Fruit fly (Drosophila melanogaster): ENCODE results near the gene Kat60.

The Kat60 gene

DNA sequence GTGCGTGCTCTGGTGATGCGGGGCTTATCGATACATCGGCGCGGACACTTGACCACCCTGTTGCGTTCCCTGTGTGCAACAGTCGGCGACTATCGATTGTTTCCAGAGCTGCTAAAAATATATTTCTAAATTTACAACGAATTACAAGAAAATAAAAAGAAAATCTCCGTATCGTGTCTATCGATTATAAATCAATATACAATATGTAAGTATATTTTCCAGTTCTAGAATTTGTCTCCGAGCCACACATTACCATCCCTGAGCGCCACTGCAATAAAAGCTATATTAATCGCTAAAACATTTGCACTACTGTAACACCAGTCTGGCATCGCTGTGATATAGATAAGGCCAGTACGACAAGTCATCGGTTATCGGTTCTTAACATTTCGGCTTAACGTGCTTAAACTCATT lies at the start of gene Kat60, which contains the start of gene Mms19:
Gene Kat60 (minus strand): TSS at position 13 of the 411 bp plus-strand sequence.
Gene Mms19 (plus strand): TSS at position 347 of the 411 bp plus-strand sequence.
- TF ChIP-seq ttk (optimal IDR thresholded peaks at IDR 0.05) (no peak), insv (optimal IDR thresholded peaks at IDR 0.05) (no peak), psq (optimal IDR thresholded peaks at IDR 0.05) (no peak), h (optimal IDR thresholded peaks at IDR 0.05) (no peak), Myc (optimal IDR thresholded peaks at IDR 0.05) (no peak), Sin3A (optimal IDR thresholded peaks at IDR 0.05) (no peak)

DNA sequence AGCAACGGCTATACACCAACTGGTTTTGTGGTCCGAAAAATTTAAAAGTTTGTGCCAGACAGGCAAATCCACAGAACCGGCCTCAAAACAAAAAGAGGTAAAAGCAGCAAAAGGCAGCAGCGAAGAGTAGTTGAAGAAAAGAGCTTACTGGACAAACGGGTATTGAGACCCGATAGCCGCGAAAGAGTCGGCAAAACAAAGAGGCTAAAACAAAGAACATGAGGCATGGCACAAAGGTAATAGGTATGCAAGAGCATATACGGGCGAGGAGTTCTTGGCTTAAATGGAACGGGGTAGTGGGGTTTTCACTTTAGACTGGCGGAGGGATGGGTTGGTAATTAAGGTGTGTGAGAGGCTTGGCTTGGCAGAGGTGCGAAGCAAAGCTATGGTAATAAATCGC lies 49.1 kb upstream of the Kat60 start:
- TF ChIP-seq insv (optimal IDR thresholded peaks at IDR 0.05): no peak
- TF ChIP-seq ttk (optimal IDR thresholded peaks at IDR 0.05): no peak
- TF ChIP-seq Myc (optimal IDR thresholded peaks at IDR 0.05): no peak
- no peak for TF ChIP-seq psq (optimal IDR thresholded peaks at IDR 0.05)
- TF ChIP-seq Sin3A (optimal IDR thresholded peaks at IDR 0.05): no peak
- TF ChIP-seq h (optimal IDR thresholded peaks at IDR 0.05): no peak

DNA sequence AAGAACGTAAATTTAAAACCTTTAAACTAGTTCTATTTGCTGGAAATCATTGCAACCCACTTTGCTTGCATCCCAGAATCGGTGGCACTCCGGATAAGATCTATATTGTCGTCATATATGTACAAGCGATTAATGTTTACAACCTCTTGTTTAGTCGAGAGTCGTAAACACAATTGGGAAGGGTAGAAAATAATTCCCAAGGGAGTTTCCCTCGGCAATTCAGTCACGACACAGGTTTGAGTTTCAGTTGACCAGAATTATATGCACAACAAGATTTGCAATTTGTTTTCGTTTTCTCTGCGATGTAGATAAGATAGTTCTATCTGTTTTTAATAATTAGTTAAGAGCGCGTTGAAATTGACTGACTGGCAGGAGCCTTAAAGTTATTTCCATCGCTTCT lies 48.4 kb upstream of the Kat60 start:
- TF ChIP-seq psq (optimal IDR thresholded peaks at IDR 0.05) (no peak), Myc (optimal IDR thresholded peaks at IDR 0.05) (no peak), Sin3A (optimal IDR thresholded peaks at IDR 0.05) (no peak), ttk (optimal IDR thresholded peaks at IDR 0.05) (no peak)

DNA sequence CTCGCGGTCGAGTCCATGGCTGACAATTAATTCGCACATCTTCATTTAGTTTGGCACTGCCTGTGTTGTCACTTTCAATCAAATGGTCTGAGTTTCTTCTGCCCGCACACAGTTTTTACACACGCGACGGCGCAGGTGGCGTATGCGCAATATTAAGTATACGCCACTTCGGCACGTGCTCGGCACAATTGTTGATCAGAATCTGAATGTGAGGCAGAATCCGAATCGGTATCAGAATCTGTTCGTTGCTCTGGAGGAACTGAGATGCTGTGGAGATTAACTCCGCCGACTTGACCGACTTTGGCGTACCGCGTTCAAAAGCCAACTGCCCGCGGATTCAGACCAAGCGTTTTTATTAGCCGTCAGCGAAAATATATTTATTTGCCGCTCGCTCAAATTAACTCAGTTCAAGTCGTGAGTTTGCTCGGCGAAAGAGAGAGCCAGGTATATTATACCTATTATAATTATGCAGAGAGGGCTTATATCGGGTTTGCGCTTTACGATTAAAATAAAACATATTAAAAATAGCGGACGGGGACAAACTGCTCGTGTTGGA lies 47.7 kb upstream of the Kat60 start:
- TF ChIP-seq ttk (optimal IDR thresholded peaks at IDR 0.05) (no peak), psq (optimal IDR thresholded peaks at IDR 0.05) (no peak), Sin3A (optimal IDR thresholded peaks at IDR 0.05) (no peak), insv (optimal IDR thresholded peaks at IDR 0.05) (no peak), h (optimal IDR thresholded peaks at IDR 0.05) (no peak), Myc (optimal IDR thresholded peaks at IDR 0.05) (no peak)

DNA sequence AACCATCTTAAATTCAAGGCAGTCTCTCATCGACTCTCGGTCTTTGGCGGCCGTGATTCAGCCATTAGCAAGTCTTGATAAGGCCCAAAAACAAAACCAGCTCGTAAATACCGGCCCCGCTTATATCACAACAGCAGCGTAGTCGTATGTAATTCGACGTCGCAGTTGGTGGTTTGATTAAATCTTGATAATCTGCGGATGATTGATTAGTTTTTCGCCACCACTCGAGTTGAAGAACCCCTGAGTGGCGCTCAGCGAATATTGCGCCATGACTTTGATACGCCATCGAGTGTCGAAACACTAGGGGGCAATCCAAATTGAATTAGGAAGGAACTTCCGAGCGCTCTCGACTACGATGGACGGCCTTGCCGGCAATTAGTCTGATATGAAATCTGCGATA lies 46.6 kb upstream of the Kat60 start:
- no peak for TF ChIP-seq h (optimal IDR thresholded peaks at IDR 0.05)
- no peak for TF ChIP-seq ttk (optimal IDR thresholded peaks at IDR 0.05)
- no peak for TF ChIP-seq psq (optimal IDR thresholded peaks at IDR 0.05)
- TF ChIP-seq insv (optimal IDR thresholded peaks at IDR 0.05): no peak

DNA sequence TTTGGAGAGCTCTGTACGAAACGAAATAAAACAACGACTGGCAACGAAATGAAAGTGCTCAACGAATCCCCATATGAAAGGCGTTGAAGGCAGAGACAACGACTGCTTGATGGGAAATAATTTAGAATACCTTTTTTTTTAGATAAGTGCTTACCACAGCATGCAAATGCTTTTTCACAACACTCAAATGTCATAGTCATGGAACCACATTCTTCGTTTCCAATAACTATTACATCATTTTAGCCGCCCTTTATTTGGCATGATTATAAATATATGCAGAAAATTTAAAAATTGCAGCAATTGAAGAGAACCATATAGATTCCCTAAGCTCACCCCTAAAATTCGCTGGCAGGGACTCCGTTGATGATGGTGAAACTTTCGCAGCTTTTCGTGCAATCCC lies 45.7 kb upstream of the Kat60 start, which contains the start of gene CG31538:
Gene CG31538 (minus strand): TSS at position 101 of the 400 bp plus-strand sequence.
- no peak for TF ChIP-seq psq (optimal IDR thresholded peaks at IDR 0.05)
- TF ChIP-seq ttk (optimal IDR thresholded peaks at IDR 0.05): no peak
- no peak for TF ChIP-seq Sin3A (optimal IDR thresholded peaks at IDR 0.05)
- TF ChIP-seq h (optimal IDR thresholded peaks at IDR 0.05): no peak
- TF ChIP-seq Myc (optimal IDR thresholded peaks at IDR 0.05): no peak
- TF ChIP-seq insv (optimal IDR thresholded peaks at IDR 0.05): no peak

DNA sequence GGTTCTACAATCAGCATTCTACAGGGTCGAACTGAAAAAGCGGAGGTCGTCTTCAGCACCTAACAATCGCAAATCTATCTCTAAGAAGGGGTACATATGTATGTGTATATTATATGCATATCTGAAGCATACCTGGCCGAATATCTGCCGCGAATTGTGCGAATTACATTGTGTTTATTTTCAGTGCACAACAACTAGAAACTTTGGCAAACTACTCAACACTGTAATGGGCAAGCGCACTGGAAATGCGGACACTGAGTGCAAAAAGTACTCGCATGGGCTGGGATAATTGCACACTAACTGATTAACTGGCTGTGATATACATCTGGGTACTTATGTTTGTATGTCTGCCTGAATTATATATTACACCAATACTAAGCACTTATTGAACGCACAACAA lies 38.8 kb upstream of the Kat60 start:
- TF ChIP-seq Sin3A (optimal IDR thresholded peaks at IDR 0.05): no peak
- TF ChIP-seq Myc (optimal IDR thresholded peaks at IDR 0.05): no peak
- no peak for TF ChIP-seq psq (optimal IDR thresholded peaks at IDR 0.05)
- no peak for TF ChIP-seq h (optimal IDR thresholded peaks at IDR 0.05)
- TF ChIP-seq insv (optimal IDR thresholded peaks at IDR 0.05): no peak
- TF ChIP-seq ttk (optimal IDR thresholded peaks at IDR 0.05): no peak

DNA sequence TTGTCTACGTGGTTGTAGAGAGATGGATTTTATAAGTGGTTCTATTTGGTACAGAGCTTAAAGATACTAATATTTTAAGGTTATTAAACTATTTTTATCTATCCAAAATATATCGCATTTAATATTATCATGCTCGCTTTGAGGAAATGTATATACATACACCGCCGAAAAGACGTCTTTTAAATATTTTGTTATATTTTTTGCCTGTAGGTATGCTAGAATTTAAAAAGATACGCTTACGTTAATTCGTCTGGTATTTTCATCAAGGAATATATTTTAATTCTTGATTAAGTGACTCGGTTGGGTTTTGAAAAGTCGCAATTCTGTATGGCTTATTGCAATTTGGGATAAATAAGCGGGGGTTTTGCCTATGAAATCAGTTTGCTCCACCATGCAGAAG lies 36.5 kb upstream of the Kat60 start:
- TF ChIP-seq psq (optimal IDR thresholded peaks at IDR 0.05) (no peak), Myc (optimal IDR thresholded peaks at IDR 0.05) (no peak), insv (optimal IDR thresholded peaks at IDR 0.05) (no peak), Sin3A (optimal IDR thresholded peaks at IDR 0.05) (no peak), ttk (optimal IDR thresholded peaks at IDR 0.05) (no peak), h (optimal IDR thresholded peaks at IDR 0.05) (no peak)

DNA sequence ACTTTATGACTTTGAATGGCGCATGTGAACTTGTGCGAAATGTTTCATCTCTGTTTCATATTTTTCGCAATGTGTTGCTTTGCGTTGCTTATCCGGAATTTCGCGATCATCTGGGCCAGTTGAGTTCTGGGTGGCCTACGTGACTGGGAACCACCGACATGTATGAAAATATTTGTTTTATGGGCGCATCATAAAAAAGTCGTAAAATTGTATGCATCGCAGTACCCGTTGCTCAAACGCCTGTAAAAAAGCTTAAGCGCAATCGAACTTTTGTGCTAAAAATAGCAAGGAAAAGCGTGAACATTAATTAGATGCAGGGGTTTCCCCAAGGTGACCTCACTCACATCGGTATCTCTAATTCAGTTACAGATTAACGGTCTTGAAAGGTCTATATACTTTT lies 34.3 kb upstream of the Kat60 start:
- no peak for TF ChIP-seq insv (optimal IDR thresholded peaks at IDR 0.05)
- no peak for TF ChIP-seq h (optimal IDR thresholded peaks at IDR 0.05)
- TF ChIP-seq Sin3A (optimal IDR thresholded peaks at IDR 0.05): no peak
- no peak for TF ChIP-seq ttk (optimal IDR thresholded peaks at IDR 0.05)
- TF ChIP-seq psq (optimal IDR thresholded peaks at IDR 0.05): no peak
- TF ChIP-seq Myc (optimal IDR thresholded peaks at IDR 0.05): no peak

DNA sequence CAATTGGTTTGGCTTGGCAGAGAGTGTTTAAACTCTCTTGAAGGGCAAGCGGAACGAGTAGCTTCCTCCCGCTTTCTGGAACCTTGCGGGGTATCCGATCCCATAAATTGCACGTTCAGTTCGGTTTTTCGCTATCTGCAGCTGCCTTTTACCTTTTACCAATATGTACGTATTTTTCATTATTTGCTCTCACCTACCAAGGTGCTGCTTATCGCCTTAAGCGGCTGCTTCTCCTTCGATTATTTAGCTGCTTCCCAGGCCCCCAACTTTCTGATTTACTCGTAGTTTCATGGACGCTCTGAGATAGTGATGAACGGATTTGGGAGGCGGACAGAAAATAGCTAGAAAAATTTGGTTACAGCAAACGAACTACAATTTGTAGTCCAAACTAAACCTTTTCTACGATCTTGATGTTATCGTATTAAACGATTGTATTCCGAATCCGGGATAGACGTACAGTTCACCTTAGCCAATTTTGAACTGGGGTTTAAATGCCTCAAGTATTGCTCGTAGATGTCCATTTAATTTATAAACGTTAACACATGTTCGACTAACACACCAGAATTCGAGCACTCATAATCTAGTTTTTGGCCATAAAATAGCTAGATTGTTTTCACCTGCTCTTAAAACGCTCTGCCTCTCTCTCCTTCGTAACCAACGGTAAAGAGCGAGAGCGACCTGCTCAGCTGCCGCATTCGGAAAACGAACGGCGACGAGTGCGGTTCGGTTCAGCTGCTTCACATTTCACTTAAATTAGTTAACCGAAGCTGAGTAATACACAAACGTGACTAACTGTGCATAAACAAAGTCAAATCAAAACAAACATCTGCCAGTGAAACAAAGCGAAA lies 32.5 kb upstream of the Kat60 start:
- TF ChIP-seq insv (optimal IDR thresholded peaks at IDR 0.05): no peak
- TF ChIP-seq h (optimal IDR thresholded peaks at IDR 0.05): no peak
- TF ChIP-seq Myc (optimal IDR thresholded peaks at IDR 0.05): no peak
- TF ChIP-seq ttk (optimal IDR thresholded peaks at IDR 0.05): no peak
- TF ChIP-seq Sin3A (optimal IDR thresholded peaks at IDR 0.05): no peak
- no peak for TF ChIP-seq psq (optimal IDR thresholded peaks at IDR 0.05)

DNA sequence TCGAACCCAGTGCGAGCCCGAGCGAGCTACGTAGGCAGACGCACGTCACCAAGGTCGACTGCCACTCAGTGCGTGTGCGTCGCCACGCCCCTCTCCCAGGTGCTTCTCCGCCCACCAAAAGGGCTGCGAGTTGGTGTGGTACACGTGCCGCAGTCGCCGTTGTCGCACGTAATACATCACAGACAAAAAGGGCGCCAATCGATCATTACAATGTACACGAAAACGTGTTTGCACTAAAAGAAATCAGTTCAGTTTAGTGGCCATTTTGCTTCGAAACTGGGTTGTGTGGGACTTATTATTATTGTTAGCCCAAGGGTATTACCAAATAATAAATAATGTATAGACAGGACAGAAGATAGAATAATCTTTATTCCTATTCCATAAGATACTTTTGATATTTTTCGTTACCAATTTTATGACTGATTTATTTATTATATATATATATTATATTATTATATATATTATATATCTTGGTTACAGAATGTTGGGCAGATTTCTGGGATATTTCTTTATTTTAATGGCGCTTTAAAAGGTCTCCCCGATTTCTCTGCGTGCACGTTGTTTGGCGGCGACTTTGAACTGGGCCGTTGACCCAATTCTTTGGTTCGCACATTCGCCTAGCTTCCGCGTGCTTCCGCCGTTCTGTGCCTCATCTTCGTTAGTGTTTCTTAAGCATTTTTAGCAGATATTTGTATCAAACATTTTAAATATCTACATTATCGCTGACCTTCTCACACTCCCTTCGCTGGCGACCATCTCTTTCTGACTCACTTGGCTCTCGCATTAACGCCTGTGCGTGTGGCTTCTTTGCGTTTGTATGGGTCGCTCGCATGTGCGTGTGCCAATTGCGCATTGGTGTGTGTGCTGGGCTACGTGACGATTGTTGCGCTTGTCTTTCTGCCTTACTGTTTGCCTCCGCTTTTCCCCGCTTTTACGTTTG lies 31.6 kb upstream of the Kat60 start:
- no peak for TF ChIP-seq Myc (optimal IDR thresholded peaks at IDR 0.05)
- TF ChIP-seq insv (optimal IDR thresholded peaks at IDR 0.05): no peak
- TF ChIP-seq Sin3A (optimal IDR thresholded peaks at IDR 0.05): no peak
- TF ChIP-seq h (optimal IDR thresholded peaks at IDR 0.05): no peak
- TF ChIP-seq ttk (optimal IDR thresholded peaks at IDR 0.05): no peak
- TF ChIP-seq psq (optimal IDR thresholded peaks at IDR 0.05): no peak

DNA sequence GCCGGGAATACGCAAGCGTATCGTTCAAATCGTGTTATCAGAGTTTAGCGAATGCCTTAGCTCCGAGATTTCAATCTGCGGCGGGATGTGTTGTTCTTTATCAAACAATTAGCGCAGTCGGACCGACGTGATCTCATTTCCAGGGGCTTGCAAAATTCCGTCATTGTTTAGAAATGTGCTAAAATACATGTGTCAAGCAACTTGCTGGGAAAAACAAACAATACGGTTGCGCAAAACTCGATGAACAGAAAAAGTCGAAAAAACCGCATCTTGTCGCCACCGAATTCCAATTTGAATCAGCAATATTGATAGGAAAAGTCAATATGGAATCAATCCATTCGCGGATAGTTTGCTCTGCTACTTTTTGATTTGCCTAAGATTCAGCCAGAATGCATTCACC lies 30.6 kb upstream of the Kat60 start, which contains the start of gene Tim17a2:
Gene Tim17a2 (minus strand): TSS at position 101 of the 400 bp plus-strand sequence.
- TF ChIP-seq Sin3A (optimal IDR thresholded peaks at IDR 0.05) (no peak), insv (optimal IDR thresholded peaks at IDR 0.05) (no peak), psq (optimal IDR thresholded peaks at IDR 0.05) (no peak), ttk (optimal IDR thresholded peaks at IDR 0.05) (no peak), h (optimal IDR thresholded peaks at IDR 0.05) (no peak), Myc (optimal IDR thresholded peaks at IDR 0.05) (no peak)

All from Kc167 (cell line).